Worm (Caenorhabditis elegans) whole organism, L1 larva: Measurements from ENCODE around the gene F32H5.4.
A peak's percentile ranks its signal among the peaks of the same experiment; 100 is the strongest.

Experiments used
- C16A3.4 ChIP-seq: fragments of 150-350 bp; optimal IDR thresholded peaks from 2 replicates; lab custom pipeline; 2014; ENCODE audit warnings: missing biosample characterization, missing genetic modification characterization
- C34B4.2 ChIP-seq: sonication (generic microtip); optimal IDR thresholded peaks from 2 replicates; lab custom pipeline; 2017; ENCODE audit warnings: mild to moderate bottlenecking, missing genetic modification characterization, missing compliant biosample characterization
- aha-1 ChIP-seq: fragments of 150-350 bp; optimal IDR thresholded peaks from 2 replicates; lab custom pipeline; 2014; ENCODE audit warnings: missing biosample characterization, missing genetic modification characterization
- aly-2 ChIP-seq: fragments of 150-350 bp; optimal IDR thresholded peaks from 2 replicates; lab custom pipeline; 2014; ENCODE audit warnings: missing biosample characterization, missing genetic modification characterization
- blmp-1 ChIP-seq: fragments of 150-350 bp; optimal IDR thresholded peaks from 2 replicates; lab custom pipeline; 2014; ENCODE audit warnings: missing biosample characterization, missing genetic modification characterization
- ceh-90 ChIP-seq: sonication (generic microtip); optimal IDR thresholded peaks from 2 replicates; lab custom pipeline; 2016; ENCODE audit warnings: missing genetic modification characterization, missing compliant biosample characterization
- dsc-1 ChIP-seq: sonication (generic microtip); optimal IDR thresholded peaks from 2 replicates; lab custom pipeline; 2016; ENCODE audit warnings: mild to moderate bottlenecking, missing genetic modification characterization, missing compliant biosample characterization
- efl-1 ChIP-seq, 4 experiments: fragments of 150-350 bp; optimal IDR thresholded peaks in 3 of 4; peaks in 1 of 4; 1 replicate in 1 of 4; 2 replicates in 3 of 4; lab custom pipeline; 2014; ENCODE audit warnings: missing biosample characterization in 2 of 4, missing genetic modification characterization in 2 of 4, missing genetic modification reagents in 2 of 4
- egl-13 ChIP-seq: sonication (generic microtip); optimal IDR thresholded peaks from 2 replicates; lab custom pipeline; 2016; ENCODE audit warnings: missing genotype, missing genetic modification reagents, missing genetic modification characterization, missing compliant biosample characterization
- egl-27 ChIP-seq, 2 experiments: fragments of 150-350 bp in 1 of 2; sonication (generic microtip); optimal IDR thresholded peaks; 3 replicates each; lab custom pipeline; 2017 to 2018; ENCODE audit warnings: missing biosample characterization in 2 of 2, missing genetic modification characterization in 2 of 2, missing genetic modification reagents in 2 of 2
- elt-2 ChIP-seq: sonication (generic microtip); optimal IDR thresholded peaks from 2 replicates; lab custom pipeline; 2016; ENCODE audit warnings: missing genetic modification characterization, mild to moderate bottlenecking, inconsistent platforms, missing compliant biosample characterization, missing genetic modification reagents
- ets-5 ChIP-seq: fragments of 200-800 bp; sonication (Bioruptor generic); IDR thresholded peaks from 2 replicates; pipeline ENCODE4 v1.3.6; 2022; ENCODE audit warnings: missing genetic modification characterization, missing compliant biosample characterization
- fkh-10 ChIP-seq: sonication (generic microtip); optimal IDR thresholded peaks from 2 replicates; lab custom pipeline; 2017; ENCODE audit warnings: missing biosample characterization, missing genetic modification reagents, missing genetic modification characterization
- fkh-8 ChIP-seq: sonication (generic microtip); optimal IDR thresholded peaks from 2 replicates; lab custom pipeline; 2016; ENCODE audit warnings: mild to moderate bottlenecking, missing genetic modification characterization, missing compliant biosample characterization
- hlh-17 ChIP-seq: fragments of 200-800 bp; sonication (Bioruptor generic); optimal IDR thresholded peaks from 2 replicates; lab custom pipeline; 2018; ENCODE audit warnings: missing genetic modification characterization, mild to moderate bottlenecking, missing compliant biosample characterization, moderate library complexity, borderline replicate concordance
- hpl-2 ChIP-seq: fragments of 150-350 bp; optimal IDR thresholded peaks from 2 replicates; lab custom pipeline; 2014; ENCODE audit warnings: missing biosample characterization, missing genetic modification reagents, missing genetic modification characterization
- irx-1 ChIP-seq: sonication (generic microtip); optimal IDR thresholded peaks from 2 replicates; lab custom pipeline; 2016; ENCODE audit warnings: missing genetic modification characterization, missing compliant biosample characterization
- jun-1 ChIP-seq: fragments of 150-350 bp; optimal IDR thresholded peaks from 2 replicates; lab custom pipeline; 2014; ENCODE audit warnings: missing biosample characterization, missing genetic modification reagents, missing genetic modification characterization
- lin-14 ChIP-seq: fragments of 200-800 bp; sonication (Bioruptor generic); optimal IDR thresholded peaks from 2 replicates; lab custom pipeline; 2018; ENCODE audit warnings: mild to moderate bottlenecking, missing genetic modification characterization, moderate library complexity, missing compliant biosample characterization
- lin-35 ChIP-seq, 2 experiments: fragments of 150-350 bp; optimal IDR thresholded peaks; 2 replicates each; lab custom pipeline; 2014; ENCODE audit warnings: missing biosample characterization in 2 of 2, missing genetic modification characterization in 2 of 2, missing genetic modification reagents in 2 of 2
- lir-3 ChIP-seq: sonication (generic microtip); optimal IDR thresholded peaks from 2 replicates; lab custom pipeline; 2016; ENCODE audit warnings: mild to moderate bottlenecking, missing genetic modification characterization, moderate library complexity, missing compliant biosample characterization; ENCODE audit not compliant: poor library complexity
- lsy-2 ChIP-seq, 2 experiments: fragments of 150-350 bp; optimal IDR thresholded peaks; 2 replicates each; lab custom pipeline; 2014; ENCODE audit warnings: missing biosample characterization in 2 of 2, missing genetic modification characterization in 2 of 2
- mab-9 ChIP-seq: fragments of 200-800 bp; sonication (Bioruptor generic); IDR thresholded peaks from 2 replicates; pipeline ENCODE4 v1.3.6; 2022; ENCODE audit warnings: missing genetic modification reagents, missing genetic modification characterization, missing compliant biosample characterization
- mdl-1 ChIP-seq, 2 experiments: fragments of 150-350 bp; optimal IDR thresholded peaks; 2 replicates each; lab custom pipeline; 2014 to 2017; ENCODE audit warnings: missing biosample characterization in 2 of 2, missing genetic modification characterization in 2 of 2, inconsistent platforms in 1 of 2
- nhr-20 ChIP-seq: sonication (generic microtip); optimal IDR thresholded peaks from 2 replicates; lab custom pipeline; 2016; ENCODE audit warnings: mild to moderate bottlenecking, missing genetic modification characterization, missing compliant biosample characterization
- nhr-28 ChIP-seq: fragments of 150-350 bp; optimal IDR thresholded peaks from 2 replicates; lab custom pipeline; 2014; ENCODE audit warnings: missing biosample characterization, missing genetic modification characterization
- nhr-71 ChIP-seq: sonication (generic microtip); optimal IDR thresholded peaks from 2 replicates; lab custom pipeline; 2016; ENCODE audit warnings: mild to moderate bottlenecking, missing genetic modification characterization, moderate library complexity, missing compliant biosample characterization
- nhr-77 ChIP-seq: fragments of 150-350 bp; optimal IDR thresholded peaks from 2 replicates; lab custom pipeline; 2014; ENCODE audit warnings: missing biosample characterization, missing genetic modification characterization
- nhr-84 ChIP-seq: sonication (generic microtip); optimal IDR thresholded peaks from 2 replicates; lab custom pipeline; 2017; ENCODE audit warnings: missing biosample characterization, missing genetic modification characterization
- nhr-85 ChIP-seq: sonication (generic microtip); peaks from one replicate; lab custom pipeline; 2016; ENCODE audit warnings: missing genetic modification characterization, inconsistent platforms, missing compliant biosample characterization
- nhr-90 ChIP-seq: sonication (generic microtip); optimal IDR thresholded peaks from 2 replicates; lab custom pipeline; 2016; ENCODE audit warnings: mild to moderate bottlenecking, missing genetic modification characterization, missing compliant biosample characterization; ENCODE audit not compliant: poor library complexity
- pag-3 ChIP-seq: sonication (generic microtip); optimal IDR thresholded peaks from 2 replicates; lab custom pipeline; 2017; ENCODE audit warnings: missing genetic modification characterization, mild to moderate bottlenecking, missing compliant biosample characterization, antibody characterized with exemption, borderline replicate concordance; ENCODE audit not compliant: insufficient read depth
- skn-1 ChIP-seq: fragments of 150-350 bp; optimal IDR thresholded peaks from 2 replicates; lab custom pipeline; 2014; ENCODE audit warnings: missing biosample characterization, missing genetic modification characterization
- snpc-4 ChIP-seq: fragments of 150-350 bp; optimal IDR thresholded peaks from 2 replicates; lab custom pipeline; 2014; ENCODE audit warnings: missing biosample characterization, missing genetic modification characterization
- snu-23 ChIP-seq: sonication (generic microtip); optimal IDR thresholded peaks from 2 replicates; lab custom pipeline; 2016; ENCODE audit warnings: missing genetic modification characterization, missing compliant biosample characterization
- sup-37 ChIP-seq: fragments of 200-800 bp; sonication (Bioruptor generic); optimal IDR thresholded peaks from 2 replicates; lab custom pipeline; 2018; ENCODE audit warnings: mild to moderate bottlenecking, missing genetic modification characterization, missing compliant biosample characterization
- unc-86 ChIP-seq: sonication (generic microtip); optimal IDR thresholded peaks from 2 replicates; lab custom pipeline; 2016; ENCODE audit warnings: missing genetic modification characterization, missing compliant biosample characterization
- vab-15 ChIP-seq: sonication (generic microtip); optimal IDR thresholded peaks from 2 replicates; lab custom pipeline; 2017; ENCODE audit warnings: missing genotype, mild to moderate bottlenecking, missing genetic modification characterization, missing compliant biosample characterization
- zag-1 ChIP-seq: fragments of 150-350 bp; optimal IDR thresholded peaks from 2 replicates; lab custom pipeline; 2014; ENCODE audit warnings: missing biosample characterization, missing genetic modification characterization
- zip-4 ChIP-seq: fragments of 200-800 bp; sonication (Bioruptor generic); optimal IDR thresholded peaks from 2 replicates; lab custom pipeline; 2018; ENCODE audit warnings: mild to moderate bottlenecking, missing genetic modification characterization, moderate library complexity, missing compliant biosample characterization
- ztf-11 ChIP-seq, 2 experiments: sonication (generic microtip); optimal IDR thresholded peaks; 2 replicates each; lab custom pipeline; 2016 to 2017; ENCODE audit warnings: missing genetic modification characterization in 2 of 2, missing biosample characterization in 1 of 2, missing compliant biosample characterization in 1 of 2

Gene F32H5.4

ce11 chrV:13351773-13352172 is 8.6 kb upstream of the F32H5.4 start (continued):
- no peak for TF ChIP-seq nhr-20 (tag; lab: Kevin White, UChicago)
- TF ChIP-seq lir-3 (tag; lab: Kevin White, UChicago): no peak
- TF ChIP-seq, all 84 proteins: peak for 4

- TF ChIP-seq mab-9 (peak; percentile 78), dsc-1 (tag; lab: Kevin White, UChicago) (no peak), nhr-77 (tag; lab: Kevin White, UChicago) (no peak), lin-14 (GFP tag; lab: Kevin White, UChicago) (peak; percentile 61)
- TF ChIP-seq, all 84 proteins: peak for 2
Measured at ce11 chrV:13352415-13352814, 7.9 kb upstream of the F32H5.4 start.

ce11 chrV:13356210-13356609 is 4.1 kb upstream of the F32H5.4 start:
- TF ChIP-seq efl-1 (optimal IDR thresholded peaks at IDR 0.05; lab: Kevin White, UChicago) (no peak), efl-1 (GFP tag; optimal IDR thresholded peaks at IDR 0.05 in 1 of 2; lab: Kevin White, UChicago) (peak in 1 of 2 experiments; percentile 81), aha-1 (tag; lab: Kevin White, UChicago) (no peak)
- TF ChIP-seq, all 84 proteins: peak for 1

ce11 chrV:13357652-13358281 is 2.6 kb upstream of the F32H5.4 start, which contains the start of gene F32H5.1:
Gene F32H5.1, minus strand, starts transcription at chrV:13358037.
- TF ChIP-seq C16A3.4 (tag; lab: Kevin White, UChicago) (no peak), egl-13 (tag; lab: Kevin White, UChicago) (no peak), sup-37 (GFP tag; lab: Kevin White, UChicago) (no peak), hpl-2 (GFP tag; lab: Kevin White, UChicago) (no peak), skn-1 (tag; lab: Kevin White, UChicago) (no peak), irx-1 (tag; lab: Kevin White, UChicago) (no peak), snpc-4 (tag; lab: Kevin White, UChicago) (no peak), mdl-1 (tag; optimal IDR thresholded peaks at IDR 0.05; lab: Kevin White, UChicago) (no peak), zip-4 (GFP tag; lab: Kevin White, UChicago) (no peak), snu-23 (GFP tag; lab: Kevin White, UChicago) (peak; percentile 15), fkh-10 (GFP tag; lab: Kevin White, UChicago) (no peak), elt-2 (tag; lab: Kevin White, UChicago) (peak; percentile 91), nhr-84 (tag; lab: Kevin White, UChicago) (no peak), nhr-85 (tag; lab: Kevin White, UChicago) (peak; percentile 65), vab-15 (no peak), aly-2 (tag; lab: Kevin White, UChicago) (no peak), lsy-2 (tag; optimal IDR thresholded peaks at IDR 0.05; lab: Kevin White, UChicago) (no peak), ets-5 (GFP tag; lab: Robert Waterston, UW) (no peak), nhr-28 (tag; lab: Kevin White, UChicago) (no peak), efl-1 (optimal IDR thresholded peaks at IDR 0.05; lab: Kevin White, UChicago) (no peak), efl-1 (GFP tag; optimal IDR thresholded peaks at IDR 0.05 in 1 of 2; lab: Kevin White, UChicago) (no peak), pag-3 (tag; lab: Kevin White, UChicago) (no peak), zag-1 (tag; lab: Kevin White, UChicago) (no peak), hlh-17 (GFP tag; lab: Kevin White, UChicago) (no peak), ztf-11 (tag; optimal IDR thresholded peaks at IDR 0.05; lab: Kevin White, UChicago) (no peak), C34B4.2 (tag; lab: Kevin White, UChicago) (no peak), lin-14 (GFP tag; lab: Kevin White, UChicago) (peak; percentile 15), lin-35 (GFP tag; optimal IDR thresholded peaks at IDR 0.05; lab: Kevin White, UChicago) (peak in 1 of 2 experiments; percentile 30), blmp-1 (peak; percentile 26), fkh-8 (tag; lab: Kevin White, UChicago) (no peak), ceh-90 (tag; lab: Kevin White, UChicago) (no peak), nhr-77 (tag; lab: Kevin White, UChicago) (no peak), nhr-20 (tag; lab: Kevin White, UChicago) (peak; percentile 35), jun-1 (no peak), nhr-90 (tag; lab: Kevin White, UChicago) (no peak), egl-27 (tag; optimal IDR thresholded peaks at IDR 0.05; lab: Kevin White, UChicago) (no peak), dsc-1 (tag; lab: Kevin White, UChicago) (peak; percentile 6), nhr-71 (tag; lab: Kevin White, UChicago) (peak; percentile 64), unc-86 (tag; lab: Kevin White, UChicago) (no peak)
